Worm (Caenorhabditis elegans) whole organism, L4 larva: Measurements from ENCODE around the gene H12D21.6.

ENCODE experiments used
- T20F7.1 ChIP-seq: fragments of 200-800 bp; sonication (Bioruptor generic); optimal IDR thresholded peaks from 2 replicates; lab custom pipeline; 2018; ENCODE audit warnings: mild to moderate bottlenecking, missing genetic modification characterization, missing compliant biosample characterization
- Y75B8A.6 ChIP-seq: fragments of 200-800 bp; sonication (Bioruptor generic); IDR thresholded peaks from 2 replicates; pipeline ENCODE4 v1.3.6; 2022; ENCODE audit warnings: missing genetic modification reagents, missing genetic modification characterization, missing compliant biosample characterization
- ZK546.5 ChIP-seq, 2 experiments: sonication (generic microtip); optimal IDR thresholded peaks; 2 replicates each; lab custom pipeline; 2017; ENCODE audit warnings: missing biosample characterization in 2 of 2, missing genetic modification characterization in 2 of 2
- aly-2 ChIP-seq: sonication (generic microtip); optimal IDR thresholded peaks from 2 replicates; lab custom pipeline; 2018; ENCODE audit warnings: missing biosample characterization, missing genetic modification characterization
- dmd-9 ChIP-seq: fragments of 200-800 bp; sonication (Bioruptor generic); IDR thresholded peaks from 2 replicates; pipeline ENCODE4 v1.3.6; 2022; ENCODE audit warnings: missing genetic modification reagents, missing genetic modification characterization, missing compliant biosample characterization
- dve-1 ChIP-seq: sonication (generic microtip); optimal IDR thresholded peaks from 2 replicates; lab custom pipeline; 2017; ENCODE audit warnings: antibody characterized with exemption, mild to moderate bottlenecking, missing genetic modification characterization, missing compliant biosample characterization; ENCODE audit not compliant: insufficient read depth
- hmg-1.1 ChIP-seq: fragments of 200-800 bp; sonication (Bioruptor generic); IDR thresholded peaks from 2 replicates; pipeline ENCODE4 v1.3.6; 2022; ENCODE audit warnings: missing genetic modification reagents, missing genetic modification characterization, missing compliant biosample characterization
- lir-3 ChIP-seq: sonication (generic microtip); optimal IDR thresholded peaks from 2 replicates; lab custom pipeline; 2016; ENCODE audit warnings: mild to moderate bottlenecking, missing genetic modification characterization, missing compliant biosample characterization
- pha-4 ChIP-seq, 2 experiments: fragments of 150-350 bp in 1 of 2; fragments of 200-800 bp in 1 of 2; sonication (Bioruptor generic) in 1 of 2; IDR thresholded peaks in 1 of 2; optimal IDR thresholded peaks in 1 of 2; 2 replicates each; pipeline versions ENCODE4 v1.3.6 to Lab custom; 2014 to 2022; ENCODE audit warnings: missing genetic modification characterization in 2 of 2, missing genetic modification reagents in 2 of 2, missing biosample characterization in 1 of 2, missing compliant biosample characterization in 1 of 2
- skn-1 ChIP-seq: fragments of 150-350 bp; optimal IDR thresholded peaks from 2 replicates; lab custom pipeline; 2014; ENCODE audit warnings: missing biosample characterization, missing genetic modification characterization
- tra-1 ChIP-seq: fragments of 200-800 bp; sonication (Bioruptor generic); IDR thresholded peaks from 2 replicates; pipeline ENCODE4 v1.3.6; 2022; ENCODE audit warnings: missing genetic modification reagents, missing genetic modification characterization, missing compliant biosample characterization

ce11 chrV:14928248-14928647, 30.6 kb upstream of the H12D21.6 start, which contains the start of gene srg-55:
- no peak for TF ChIP-seq hmg-1.1 (GFP tag; lab: Robert Waterston, UW)
- no peak for TF ChIP-seq aly-2 (tag; lab: Kevin White, UChicago)
- TF ChIP-seq lir-3 (tag; lab: Kevin White, UChicago), result no peak
- TF ChIP-seq pha-4 (GFP tag; IDR thresholded peaks at IDR 0.05; lab: Robert Waterston, UW), result no peak
- no peak for TF ChIP-seq pha-4 (tag; optimal IDR thresholded peaks at IDR 0.05; lab: Kevin White, UChicago)
- TF ChIP-seq skn-1, result no peak
- TF ChIP-seq T20F7.1 (GFP tag; lab: Kevin White, UChicago), result no peak
- no peak for TF ChIP-seq Y75B8A.6
- TF ChIP-seq dmd-9 (GFP tag; lab: Robert Waterston, UW), result no peak
- no peak for TF ChIP-seq ZK546.5 (tag; optimal IDR thresholded peaks at IDR 0.05; lab: Kevin White, UChicago)
- TF ChIP-seq dve-1 (tag; lab: Kevin White, UChicago), result no peak
- no peak for TF ChIP-seq tra-1 (GFP tag; lab: Robert Waterston, UW)
